Fruit fly (Drosophila melanogaster) whole organism, embryonic: ENCODE results near the gene CG16956.
"Not testable (repeated sequence)": the region's sequence is repeated elsewhere in the genome, so short reads cannot be mapped to it uniquely, and the experiment has no call there.

Source experiments
- B-H2 ChIP-seq: fragments of 200-800 bp; sonication (Bioruptor generic); optimal IDR thresholded peaks from 2 replicates; lab custom pipeline; 2018; ENCODE audit warnings: missing biosample characterization, mild to moderate bottlenecking, missing genetic modification characterization
- BEAF-32 ChIP-seq: fragments of 200-800 bp; sonication (Bioruptor generic); optimal IDR thresholded peaks from 3 replicates; lab custom pipeline; 2017; ENCODE audit warnings: missing biosample characterization, missing genetic modification characterization, mild to moderate bottlenecking, moderate library complexity, missing genetic modification reagents
- CG10431 ChIP-seq: fragments of 200-800 bp; sonication (Bioruptor generic); optimal IDR thresholded peaks from 3 replicates; lab custom pipeline; 2018; ENCODE audit warnings: missing biosample characterization, mild to moderate bottlenecking, missing genetic modification characterization
- CG11695 ChIP-seq: fragments of 200-800 bp; sonication (Bioruptor generic); IDR thresholded peaks from 3 replicates; pipeline ENCODE4 v1.3.6; 2022; ENCODE audit warnings: missing biosample characterization, missing genetic modification characterization
- CG12659 ChIP-seq: fragments of 200-800 bp; sonication (Bioruptor generic); optimal IDR thresholded peaks from 3 replicates; lab custom pipeline; 2017; ENCODE audit warnings: mild to moderate bottlenecking, missing biosample characterization, missing genetic modification reagents, missing genetic modification characterization
- CG12744 ChIP-seq: fragments of 200-800 bp; sonication (Bioruptor generic); optimal IDR thresholded peaks from 2 replicates; lab custom pipeline; 2016; ENCODE audit warnings: missing biosample characterization, missing genetic modification characterization
- CG13624 ChIP-seq: fragments of 200-800 bp; sonication (Bioruptor generic); optimal IDR thresholded peaks from 2 replicates; lab custom pipeline; 2016; ENCODE audit warnings: missing biosample characterization, missing genetic modification characterization
- CG17186 ChIP-seq: fragments of 200-800 bp; sonication (Bioruptor generic); optimal IDR thresholded peaks from 3 replicates; lab custom pipeline; 2017; ENCODE audit warnings: missing biosample characterization, missing genetic modification reagents, missing genetic modification characterization
- CG1792 ChIP-seq: fragments of 200-800 bp; sonication (Bioruptor generic); optimal IDR thresholded peaks from 2 replicates; lab custom pipeline; 2016; ENCODE audit warnings: missing biosample characterization, missing genetic modification characterization
- CG2116 ChIP-seq: fragments of 200-800 bp; sonication (Bioruptor generic); optimal IDR thresholded peaks from 3 replicates; lab custom pipeline; 2018; ENCODE audit warnings: missing biosample characterization, mild to moderate bottlenecking, missing genetic modification characterization
- CG2199 ChIP-seq: fragments of 200-800 bp; sonication (Bioruptor generic); IDR thresholded peaks from 3 replicates; pipeline ENCODE4 v1.3.6; 2022; ENCODE audit warnings: missing biosample characterization, missing genetic modification characterization
- CG3847 ChIP-seq: fragments of 200-800 bp; sonication (Bioruptor generic); IDR thresholded peaks from 2 replicates; pipeline ENCODE4 v1.3.6; 2022; ENCODE audit warnings: missing biosample characterization, missing genetic modification characterization
- CG4617 ChIP-seq: fragments of 200-800 bp; sonication (Bioruptor generic); optimal IDR thresholded peaks from 3 replicates; lab custom pipeline; 2016; ENCODE audit warnings: missing biosample characterization, missing genetic modification characterization, borderline replicate concordance
- CG4854 ChIP-seq: fragments of 200-800 bp; sonication (Bioruptor generic); optimal IDR thresholded peaks from 2 replicates; lab custom pipeline; 2016; ENCODE audit warnings: missing biosample characterization, missing genetic modification characterization, inconsistent platforms
- CG5180 ChIP-seq: fragments of 200-800 bp; sonication (Bioruptor generic); optimal IDR thresholded peaks from 3 replicates; lab custom pipeline; 2017; ENCODE audit warnings: missing biosample characterization, missing genetic modification characterization, mild to moderate bottlenecking, moderate library complexity, missing genetic modification reagents
- CG6683 ChIP-seq: fragments of 200-800 bp; sonication (Bioruptor generic); optimal IDR thresholded peaks from 2 replicates; lab custom pipeline; 2017; ENCODE audit warnings: missing biosample characterization, mild to moderate bottlenecking, missing genetic modification characterization, missing genetic modification reagents
- CG8944 ChIP-seq: fragments of 200-800 bp; sonication (Bioruptor generic); optimal IDR thresholded peaks from 3 replicates; lab custom pipeline; 2016; ENCODE audit warnings: missing biosample characterization, missing genetic modification characterization
- CG9215 ChIP-seq: fragments of 200-800 bp; sonication (Bioruptor generic); IDR thresholded peaks from 2 replicates; pipeline ENCODE4 v1.3.6; 2022; ENCODE audit warnings: missing biosample characterization, missing genetic modification characterization
- CG9932 ChIP-seq: fragments of 200-800 bp; sonication (Bioruptor generic); IDR thresholded peaks from 2 replicates; pipeline ENCODE4 v1.3.6; 2022; ENCODE audit warnings: missing biosample characterization, missing genetic modification characterization
- CHES-1-like ChIP-seq: fragments of 200-800 bp; sonication (Bioruptor generic); optimal IDR thresholded peaks from 2 replicates; lab custom pipeline; 2016; ENCODE audit warnings: missing biosample characterization, missing genetic modification characterization
- Dbx ChIP-seq: fragments of 200-800 bp; sonication (Bioruptor generic); IDR thresholded peaks from 3 replicates; pipeline ENCODE4 v1.3.6; 2022; ENCODE audit warnings: missing biosample characterization, missing genetic modification characterization
- Dek ChIP-seq: fragments of 200-800 bp; sonication (Bioruptor generic); optimal IDR thresholded peaks from 3 replicates; lab custom pipeline; 2019; ENCODE audit warnings: missing biosample characterization, mild to moderate bottlenecking, missing genetic modification characterization, moderate library complexity
- Dref ChIP-seq: fragments of 200-800 bp; sonication (Bioruptor generic); IDR thresholded peaks from 2 replicates; pipeline ENCODE4 v1.3.6; 2022; ENCODE audit warnings: missing biosample characterization, missing genetic modification characterization
- Fer1 ChIP-seq: fragments of 200-800 bp; sonication (Bioruptor generic); optimal IDR thresholded peaks from 2 replicates; lab custom pipeline; 2017; ENCODE audit warnings: missing biosample characterization, mild to moderate bottlenecking, missing genetic modification characterization
- Fer2 ChIP-seq: fragments of 200-800 bp; sonication (Bioruptor generic); optimal IDR thresholded peaks from 2 replicates; lab custom pipeline; 2018; ENCODE audit warnings: missing biosample characterization, mild to moderate bottlenecking, missing genetic modification characterization, moderate library complexity
- H15 ChIP-seq: fragments of 200-800 bp; sonication (Bioruptor generic); IDR thresholded peaks from 3 replicates; pipeline ENCODE4 v1.3.6; 2022; ENCODE audit warnings: missing biosample characterization, missing genetic modification characterization
- Hmr ChIP-seq: fragments of 200-800 bp; sonication (Bioruptor generic); optimal IDR thresholded peaks from 3 replicates; lab custom pipeline; 2017; ENCODE audit warnings: mild to moderate bottlenecking, missing biosample characterization, missing genetic modification reagents, missing genetic modification characterization
- Lhr ChIP-seq: fragments of 200-800 bp; sonication (Bioruptor generic); optimal IDR thresholded peaks from 3 replicates; lab custom pipeline; 2017; ENCODE audit warnings: mild to moderate bottlenecking, missing biosample characterization, missing genetic modification reagents, missing genetic modification characterization
- MESR4 ChIP-seq: fragments of 200-800 bp; sonication (Bioruptor generic); optimal IDR thresholded peaks from 2 replicates; lab custom pipeline; 2018; ENCODE audit warnings: missing biosample characterization, mild to moderate bottlenecking, missing genetic modification characterization, moderate library complexity
- Med ChIP-seq: fragments of 200-800 bp; sonication (Bioruptor generic); peaks from one replicate; lab custom pipeline; 2016; ENCODE audit warnings: missing biosample characterization, missing genetic modification characterization, mild to moderate bottlenecking, inconsistent platforms, moderate library complexity
- Sin3A ChIP-seq: fragments of >200 bp; optimal IDR thresholded peaks from 2 replicates; lab custom pipeline; 2018
- Sry-δ ChIP-seq: fragments of 200-800 bp; sonication (Bioruptor generic); optimal IDR thresholded peaks from 2 replicates; lab custom pipeline; 2016; ENCODE audit warnings: missing biosample characterization, missing genetic modification characterization
- Xrp1 ChIP-seq: fragments of 200-800 bp; sonication (Bioruptor generic); IDR thresholded peaks from 2 replicates; pipeline ENCODE4 v1.3.6; 2022; ENCODE audit warnings: missing biosample characterization, missing genetic modification characterization
- ato ChIP-seq: fragments of 200-800 bp; sonication (Bioruptor generic); IDR thresholded peaks from 2 replicates; pipeline ENCODE4 v1.3.6; 2022; ENCODE audit warnings: missing biosample characterization, missing genetic modification characterization; ENCODE audit not compliant: partially characterized antibody
- bcd ChIP-seq: fragments of 200-800 bp; sonication (Bioruptor generic); optimal IDR thresholded peaks from 2 replicates; lab custom pipeline; 2017; ENCODE audit warnings: missing biosample characterization, mild to moderate bottlenecking, missing genetic modification characterization
- bigmax ChIP-seq: fragments of 200-800 bp; sonication (Bioruptor generic); optimal IDR thresholded peaks from 2 replicates; lab custom pipeline; 2018; ENCODE audit warnings: missing biosample characterization, mild to moderate bottlenecking, missing genetic modification characterization
- dan ChIP-seq: fragments of 200-800 bp; sonication (Bioruptor generic); IDR thresholded peaks from 2 replicates; pipeline ENCODE4 v1.3.6; 2022; ENCODE audit warnings: missing biosample characterization, missing genetic modification characterization
- dpn ChIP-seq, 2 experiments: fragments of 200-800 bp; sonication (Bioruptor generic); optimal IDR thresholded peaks; 3 replicates each; lab custom pipeline; 2016; ENCODE audit warnings: missing biosample characterization in 2 of 2, missing genetic modification characterization in 2 of 2
- eyg ChIP-seq: fragments of 200-800 bp; sonication (Bioruptor generic); optimal IDR thresholded peaks from 3 replicates; lab custom pipeline; 2016; ENCODE audit warnings: missing biosample characterization, missing genetic modification characterization
- lab ChIP-seq: fragments of 200-800 bp; sonication (Bioruptor generic); optimal IDR thresholded peaks from 3 replicates; lab custom pipeline; 2017; ENCODE audit warnings: missing biosample characterization, missing genetic modification characterization, mild to moderate bottlenecking, moderate library complexity, missing genetic modification reagents
- pnt ChIP-seq: fragments of 200-800 bp; sonication (Bioruptor generic); optimal IDR thresholded peaks from 3 replicates; lab custom pipeline; 2016; ENCODE audit warnings: missing biosample characterization, missing genetic modification characterization
- ssp ChIP-seq: fragments of 200-800 bp; sonication (Bioruptor generic); IDR thresholded peaks from 2 replicates; pipeline ENCODE4 v1.3.6; 2022; ENCODE audit warnings: missing biosample characterization, missing genetic modification characterization
- stwl ChIP-seq: fragments of 200-800 bp; sonication (Bioruptor generic); optimal IDR thresholded peaks from 3 replicates; lab custom pipeline; 2018; ENCODE audit warnings: missing biosample characterization, mild to moderate bottlenecking, missing genetic modification characterization, moderate library complexity
- tup ChIP-seq: fragments of 200-800 bp; sonication (Bioruptor generic); optimal IDR thresholded peaks from 2 replicates; lab custom pipeline; 2016; ENCODE audit warnings: missing biosample characterization, mild to moderate bottlenecking, missing genetic modification characterization, moderate library complexity
- vfl ChIP-seq: fragments of 200-800 bp; sonication (Bioruptor generic); optimal IDR thresholded peaks from 2 replicates; lab custom pipeline; 2016; ENCODE audit warnings: missing biosample characterization, missing genetic modification characterization
- vvl ChIP-seq: fragments of 200-800 bp; sonication (Bioruptor generic); IDR thresholded peaks from 2 replicates; pipeline ENCODE4 v1.3.6; 2022; ENCODE audit warnings: missing biosample characterization, missing genetic modification characterization
- yki ChIP-seq: fragments of >200 bp; optimal IDR thresholded peaks from 3 replicates; lab custom pipeline; 2018
- zfh1 ChIP-seq: fragments of 200-800 bp; sonication (Bioruptor generic); IDR thresholded peaks from 3 replicates; pipeline ENCODE4 v1.3.6; 2022; ENCODE audit warnings: missing biosample characterization, missing genetic modification characterization

Gene CG16956

dm6 chr2L:13449397-13449796 is 35.0 kb upstream of the CG16956 start, which contains the start of gene Hsp60D:
Gene Hsp60D (minus strand): TSS chr2L:13449497.
- TF ChIP-seq CG4854; CG10431 (GFP tag; lab: Kevin White, UChicago); tup: not testable (repeated sequence)

DNA sequence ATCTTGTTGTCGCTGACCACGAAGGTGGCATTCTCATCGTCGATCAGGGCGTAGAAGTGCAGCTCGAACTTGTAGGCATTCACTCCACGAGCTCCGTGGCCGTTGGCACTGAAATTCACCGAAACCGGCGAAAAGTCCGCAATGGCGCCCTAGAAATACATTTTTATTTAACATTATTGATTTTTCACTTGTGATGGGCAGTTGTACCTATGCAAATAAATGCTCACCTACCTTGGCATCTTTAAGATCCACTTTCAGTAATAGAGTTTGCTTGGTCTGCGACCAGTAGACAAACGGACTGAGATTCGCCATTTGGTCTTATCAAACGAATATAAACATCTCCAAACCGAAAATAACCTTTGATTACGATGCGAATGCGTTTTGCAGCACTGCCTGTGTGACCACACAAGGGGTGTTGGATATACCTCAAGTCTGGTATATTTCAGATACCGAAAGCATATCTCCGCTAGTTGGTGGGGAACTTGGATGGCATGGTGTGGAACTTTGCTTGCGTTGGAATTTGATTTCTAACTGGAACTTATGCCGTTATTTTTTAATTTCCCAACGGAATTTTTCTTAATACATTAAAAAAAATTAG is 31.0 kb upstream of the CG16956 start, which contains the start of gene Hacd2:
Hacd2 (minus strand) TSS at position 403 of the 598 bp plus-strand sequence.
- TF ChIP-seq vvl (peak; percentile 41; the same call in 1 of the 2 replicates), Hmr (GFP tag; lab: Kevin White, UChicago) (peak; percentile 75), CG4617 (GFP tag; lab: Kevin White, UChicago) (peak; percentile 73), B-H2 (GFP tag; lab: Kevin White, UChicago) (peak; percentile 34), lab (GFP tag; lab: Kevin White, UChicago) (peak; percentile 3), Sry-δ (GFP tag; lab: Kevin White, UChicago) (peak; percentile 47), eyg (no peak), Med (peak; percentile 82), ato (GFP tag; lab: Robert Waterston, UW) (peak; percentile 37; the same call in 1 of the 2 replicates), Dref (GFP tag; lab: Robert Waterston, UW) (peak; percentile 39), CG8944 (GFP tag; lab: Kevin White, UChicago) (peak; percentile 17), CG11695 (GFP tag; lab: Robert Waterston, UW) (peak; percentile 50; the same call in 1 of the 3 replicates), CG5180 (GFP tag; lab: Kevin White, UChicago) (no peak), CG9215 (no peak), Dbx (GFP tag; lab: Robert Waterston, UW) (peak; percentile 52; the same call in 1 of the 3 replicates), CG6683 (GFP tag; lab: Kevin White, UChicago) (no peak), bigmax (GFP tag; lab: Kevin White, UChicago) (peak; percentile 71), zfh1 (GFP tag; lab: Robert Waterston, UW) (0 out of 3 replicates have a peak, but pooled peaks have one; percentile 29), CHES-1-like (GFP tag; lab: Kevin White, UChicago) (peak; percentile 55), CG13624 (GFP tag; lab: Kevin White, UChicago) (peak; percentile 53), bcd (GFP tag; lab: Kevin White, UChicago) (peak; percentile 7), BEAF-32 (GFP tag; lab: Kevin White, UChicago) (peak; percentile 45), CG2116 (GFP tag; lab: Kevin White, UChicago) (peak; percentile 48), CG3847 (GFP tag; lab: Robert Waterston, UW) (peak; percentile 71), CG12744 (peak; percentile 26), vfl (GFP tag; lab: Kevin White, UChicago) (peak; percentile 20), CG9932 (GFP tag; lab: Robert Waterston, UW) (peak; percentile 43; the same call in 1 of the 2 replicates), pnt (GFP tag; lab: Kevin White, UChicago) (no peak), MESR4 (peak; percentile 51), Fer1 (GFP tag; lab: Kevin White, UChicago) (peak; percentile 27), CG12659 (GFP tag; lab: Kevin White, UChicago) (peak; percentile 76), ssp (GFP tag; lab: Robert Waterston, UW) (0 out of 2 replicates have a peak, but pooled peaks have one; percentile 10), yki (lab: Kevin White, UChicago) (no peak), Sin3A (lab: Kevin White, UChicago) (peak; percentile 35), dan (GFP tag; lab: Robert Waterston, UW) (no peak), H15 (no peak), CG2199 (GFP tag; lab: Robert Waterston, UW) (peak; percentile 76; the same call in 2 of the 3 replicates), Dek (tag; lab: Kevin White, UChicago) (peak; percentile 31), Xrp1 (0 out of 2 replicates have a peak, but pooled peaks have one; percentile 14), CG17186 (GFP tag; lab: Kevin White, UChicago) (peak; percentile 43), Lhr (GFP tag; lab: Kevin White, UChicago) (peak; percentile 92), Fer2 (tag; lab: Kevin White, UChicago) (no peak), stwl (tag; lab: Kevin White, UChicago) (peak; percentile 99), dpn (GFP tag; optimal IDR thresholded peaks at IDR 0.05; lab: Kevin White, UChicago) (peak; percentile 6 to 32), CG1792 (GFP tag; lab: Kevin White, UChicago) (peak; percentile 28)
